Fruit fly (Drosophila melanogaster) whole organism, embryonic: ENCODE measurements around the gene ps.
A peak's percentile ranks its signal among the peaks of the same experiment; 100 is the strongest.

Experiments
- Abd-B ChIP-seq: fragments of 200-800 bp; sonication (Bioruptor generic); optimal IDR thresholded peaks from 2 replicates; lab custom pipeline; 2018; ENCODE audit warnings: missing biosample characterization, mild to moderate bottlenecking, missing genetic modification characterization, moderate library complexity
- Atf-2 ChIP-seq: fragments of 200-800 bp; sonication (Bioruptor generic); optimal IDR thresholded peaks from 2 replicates; lab custom pipeline; 2016; ENCODE audit warnings: missing biosample characterization, missing genetic modification characterization
- CG11560 ChIP-seq: fragments of 200-800 bp; sonication (Bioruptor generic); IDR thresholded peaks from 3 replicates; pipeline ENCODE4 v1.3.6; 2022; ENCODE audit warnings: missing biosample characterization, missing genetic modification characterization
- CG12071 ChIP-seq: fragments of 200-800 bp; sonication (Bioruptor generic); optimal IDR thresholded peaks from 3 replicates; lab custom pipeline; 2018; ENCODE audit warnings: missing biosample characterization, mild to moderate bottlenecking, missing genetic modification characterization
- CG13424 ChIP-seq: fragments of 200-800 bp; sonication (Bioruptor generic); optimal IDR thresholded peaks from 2 replicates; lab custom pipeline; 2019; ENCODE audit warnings: missing biosample characterization, mild to moderate bottlenecking, missing genetic modification characterization, moderate library complexity
- CG13775 ChIP-seq: fragments of 200-800 bp; sonication (Bioruptor generic); optimal IDR thresholded peaks from 3 replicates; lab custom pipeline; 2017; ENCODE audit warnings: missing biosample characterization, mild to moderate bottlenecking, missing genetic modification characterization
- CG14050 ChIP-seq: fragments of 200-800 bp; sonication (Bioruptor generic); IDR thresholded peaks from 3 replicates; pipeline ENCODE4 v1.3.6; 2022; ENCODE audit warnings: missing biosample characterization, missing genetic modification characterization
- CG14441 ChIP-seq: fragments of 200-800 bp; sonication (Bioruptor generic); IDR thresholded peaks from 2 replicates; pipeline ENCODE4 v1.3.6; 2022; ENCODE audit warnings: missing biosample characterization, missing genetic modification characterization
- CG14710 ChIP-seq: fragments of 200-800 bp; sonication (Bioruptor generic); optimal IDR thresholded peaks from 3 replicates; lab custom pipeline; 2019; ENCODE audit warnings: missing biosample characterization, mild to moderate bottlenecking, missing genetic modification characterization, moderate library complexity
- CG15269 ChIP-seq: fragments of 200-800 bp; sonication (Bioruptor generic); optimal IDR thresholded peaks from 2 replicates; lab custom pipeline; 2018; ENCODE audit warnings: missing biosample characterization, mild to moderate bottlenecking, missing genetic modification characterization, moderate library complexity
- CG15696 ChIP-seq: fragments of 200-800 bp; sonication (Bioruptor generic); optimal IDR thresholded peaks from 2 replicates; lab custom pipeline; 2019; ENCODE audit warnings: missing biosample characterization, mild to moderate bottlenecking, missing genetic modification characterization, moderate library complexity
- CG18262 ChIP-seq: fragments of 200-800 bp; optimal IDR thresholded peaks from 3 replicates; lab custom pipeline; 2019; ENCODE audit warnings: missing biosample characterization, mild to moderate bottlenecking, missing genetic modification characterization, moderate library complexity
- CG18619 ChIP-seq: fragments of 200-800 bp; sonication (Bioruptor generic); optimal IDR thresholded peaks from 3 replicates; lab custom pipeline; 2017; ENCODE audit warnings: missing biosample characterization, mild to moderate bottlenecking, missing genetic modification characterization
- CG18764 ChIP-seq: fragments of 200-800 bp; sonication (Bioruptor generic); optimal IDR thresholded peaks from 3 replicates; lab custom pipeline; 2016; ENCODE audit warnings: missing biosample characterization, missing genetic modification characterization
- CG3163 ChIP-seq: fragments of 200-800 bp; sonication (Bioruptor generic); optimal IDR thresholded peaks from 3 replicates; lab custom pipeline; 2016; ENCODE audit warnings: missing biosample characterization, missing genetic modification characterization
- CG4328 ChIP-seq: fragments of 200-800 bp; sonication (Bioruptor generic); optimal IDR thresholded peaks from 3 replicates; lab custom pipeline; 2017; ENCODE audit warnings: missing biosample characterization, missing genetic modification reagents, missing genetic modification characterization
- CG5180 ChIP-seq: fragments of 200-800 bp; sonication (Bioruptor generic); optimal IDR thresholded peaks from 3 replicates; lab custom pipeline; 2017; ENCODE audit warnings: missing biosample characterization, missing genetic modification characterization, mild to moderate bottlenecking, moderate library complexity, missing genetic modification reagents
- CG5245 ChIP-seq: fragments of 200-800 bp; sonication (Bioruptor generic); optimal IDR thresholded peaks from 3 replicates; lab custom pipeline; 2016; ENCODE audit warnings: missing biosample characterization, missing genetic modification characterization
- CG6654 ChIP-seq: fragments of 200-800 bp; sonication (Bioruptor generic); optimal IDR thresholded peaks from 2 replicates; lab custom pipeline; 2017; ENCODE audit warnings: missing biosample characterization, mild to moderate bottlenecking, missing genetic modification characterization
- CG6689 ChIP-seq: fragments of 200-800 bp; sonication (Bioruptor generic); IDR thresholded peaks from 2 replicates; pipeline ENCODE4 v1.3.6; 2022; ENCODE audit warnings: missing biosample characterization, missing genetic modification characterization
- CG9876 ChIP-seq: fragments of 200-800 bp; sonication (Bioruptor generic); optimal IDR thresholded peaks from 2 replicates; lab custom pipeline; 2016; ENCODE audit warnings: missing biosample characterization, missing genetic modification characterization
- CHES-1-like ChIP-seq: fragments of 200-800 bp; sonication (Bioruptor generic); optimal IDR thresholded peaks from 2 replicates; lab custom pipeline; 2016; ENCODE audit warnings: missing biosample characterization, missing genetic modification characterization
- D19B ChIP-seq: fragments of 200-800 bp; sonication (Bioruptor generic); optimal IDR thresholded peaks from 2 replicates; lab custom pipeline; 2017; ENCODE audit warnings: missing biosample characterization, mild to moderate bottlenecking, missing genetic modification characterization
- Deaf1 ChIP-seq: fragments of 200-800 bp; optimal IDR thresholded peaks from 3 replicates; lab custom pipeline; 2019; ENCODE audit warnings: missing biosample characterization, mild to moderate bottlenecking, missing genetic modification characterization, moderate library complexity
- Gsc ChIP-seq: fragments of 200-800 bp; sonication (Bioruptor generic); IDR thresholded peaks from 2 replicates; pipeline ENCODE4 v1.3.6; 2022; ENCODE audit warnings: missing biosample characterization, missing genetic modification characterization
- HLH3B ChIP-seq: fragments of 200-800 bp; sonication (Bioruptor generic); IDR thresholded peaks from 2 replicates; pipeline ENCODE4 v1.3.6; 2022; ENCODE audit warnings: missing biosample characterization, missing genetic modification characterization
- Lhr ChIP-seq: fragments of 200-800 bp; sonication (Bioruptor generic); optimal IDR thresholded peaks from 3 replicates; lab custom pipeline; 2017; ENCODE audit warnings: mild to moderate bottlenecking, missing biosample characterization, missing genetic modification reagents, missing genetic modification characterization
- Lpt ChIP-seq: fragments of >200 bp; optimal IDR thresholded peaks from 2 replicates; lab custom pipeline; 2018; ENCODE audit warnings: missing biosample characterization, missing genetic modification characterization
- Meics ChIP-seq: fragments of 200-800 bp; sonication (Bioruptor generic); optimal IDR thresholded peaks from 2 replicates; lab custom pipeline; 2017; ENCODE audit warnings: missing biosample characterization, mild to moderate bottlenecking, missing genetic modification characterization
- Mes4 ChIP-seq: fragments of 200-800 bp; sonication (Bioruptor generic); optimal IDR thresholded peaks from 2 replicates; lab custom pipeline; 2016; ENCODE audit warnings: missing biosample characterization, missing genetic modification characterization
- NC2α ChIP-seq: fragments of 200-800 bp; sonication (Bioruptor generic); optimal IDR thresholded peaks from 2 replicates; lab custom pipeline; 2016; ENCODE audit warnings: missing biosample characterization, missing genetic modification characterization
- PHDP ChIP-seq: fragments of 200-800 bp; sonication (Bioruptor generic); optimal IDR thresholded peaks from 3 replicates; lab custom pipeline; 2018; ENCODE audit warnings: missing biosample characterization, mild to moderate bottlenecking, missing genetic modification characterization, moderate library complexity
- Spps ChIP-seq: fragments of 200-800 bp; sonication (Bioruptor generic); optimal IDR thresholded peaks from 2 replicates; lab custom pipeline; 2018; ENCODE audit warnings: missing biosample characterization, mild to moderate bottlenecking, missing genetic modification characterization
- Sry-β ChIP-seq: fragments of 200-800 bp; sonication (Bioruptor generic); optimal IDR thresholded peaks from 2 replicates; lab custom pipeline; 2018; ENCODE audit warnings: missing biosample characterization, mild to moderate bottlenecking, missing genetic modification characterization, moderate library complexity
- Tbp ChIP-seq: fragments of >200 bp; optimal IDR thresholded peaks from 2 replicates; lab custom pipeline; 2018; ENCODE audit warnings: missing biosample characterization, missing genetic modification characterization
- ash1 ChIP-seq: fragments of 200-800 bp; sonication (Bioruptor generic); optimal IDR thresholded peaks from 2 replicates; lab custom pipeline; 2018; ENCODE audit warnings: missing biosample characterization, mild to moderate bottlenecking, missing genetic modification characterization
- bab2 ChIP-seq: fragments of 200-800 bp; sonication (Bioruptor generic); optimal IDR thresholded peaks from 2 replicates; lab custom pipeline; 2016; ENCODE audit warnings: missing biosample characterization, missing genetic modification characterization
- chif ChIP-seq, 2 experiments: fragments of 200-800 bp; sonication (Bioruptor generic); optimal IDR thresholded peaks; 3 replicates each; lab custom pipeline; 2016; ENCODE audit warnings: missing biosample characterization in 2 of 2, missing genetic modification characterization in 2 of 2
- croc ChIP-seq: fragments of 200-800 bp; sonication (Bioruptor generic); conservative IDR thresholded peaks from 3 replicates; pipeline ENCODE4 v1.3.6; 2022; ENCODE audit warnings: missing biosample characterization, missing genetic modification characterization
- emc ChIP-seq: fragments of 200-800 bp; sonication (Bioruptor generic); optimal IDR thresholded peaks from 2 replicates; lab custom pipeline; 2016; ENCODE audit warnings: missing biosample characterization, missing genetic modification characterization
- eyg ChIP-seq: fragments of 200-800 bp; sonication (Bioruptor generic); optimal IDR thresholded peaks from 3 replicates; lab custom pipeline; 2016; ENCODE audit warnings: missing biosample characterization, missing genetic modification characterization
- grn ChIP-seq: fragments of 200-800 bp; sonication (Bioruptor generic); optimal IDR thresholded peaks from 3 replicates; lab custom pipeline; 2017; ENCODE audit warnings: missing biosample characterization, missing genetic modification characterization
- gsb-n ChIP-seq: fragments of 200-800 bp; sonication (Bioruptor generic); optimal IDR thresholded peaks from 3 replicates; lab custom pipeline; 2018; ENCODE audit warnings: missing biosample characterization, mild to moderate bottlenecking, missing genetic modification characterization
- her ChIP-seq: fragments of 200-800 bp; sonication (Bioruptor generic); optimal IDR thresholded peaks from 2 replicates; lab custom pipeline; 2016; ENCODE audit warnings: missing biosample characterization, missing genetic modification characterization
- kni ChIP-seq: fragments of 200-800 bp; sonication (Bioruptor generic); optimal IDR thresholded peaks from 3 replicates; lab custom pipeline; 2017; ENCODE audit warnings: mild to moderate bottlenecking, missing biosample characterization, missing genetic modification reagents, missing genetic modification characterization
- nom ChIP-seq: fragments of 200-800 bp; sonication (Bioruptor generic); optimal IDR thresholded peaks from 2 replicates; lab custom pipeline; 2017; ENCODE audit warnings: missing biosample characterization, missing genetic modification characterization, mild to moderate bottlenecking, moderate library complexity, missing genetic modification reagents
- pzg ChIP-seq: fragments of 200-800 bp; sonication (Bioruptor generic); optimal IDR thresholded peaks from 3 replicates; lab custom pipeline; 2018; ENCODE audit warnings: missing biosample characterization, mild to moderate bottlenecking, missing genetic modification characterization, moderate library complexity
- vvl ChIP-seq: fragments of 200-800 bp; sonication (Bioruptor generic); IDR thresholded peaks from 2 replicates; pipeline ENCODE4 v1.3.6; 2022; ENCODE audit warnings: missing biosample characterization, missing genetic modification characterization
- yki ChIP-seq: fragments of >200 bp; optimal IDR thresholded peaks from 3 replicates; lab custom pipeline; 2018

The ps gene

DNA sequence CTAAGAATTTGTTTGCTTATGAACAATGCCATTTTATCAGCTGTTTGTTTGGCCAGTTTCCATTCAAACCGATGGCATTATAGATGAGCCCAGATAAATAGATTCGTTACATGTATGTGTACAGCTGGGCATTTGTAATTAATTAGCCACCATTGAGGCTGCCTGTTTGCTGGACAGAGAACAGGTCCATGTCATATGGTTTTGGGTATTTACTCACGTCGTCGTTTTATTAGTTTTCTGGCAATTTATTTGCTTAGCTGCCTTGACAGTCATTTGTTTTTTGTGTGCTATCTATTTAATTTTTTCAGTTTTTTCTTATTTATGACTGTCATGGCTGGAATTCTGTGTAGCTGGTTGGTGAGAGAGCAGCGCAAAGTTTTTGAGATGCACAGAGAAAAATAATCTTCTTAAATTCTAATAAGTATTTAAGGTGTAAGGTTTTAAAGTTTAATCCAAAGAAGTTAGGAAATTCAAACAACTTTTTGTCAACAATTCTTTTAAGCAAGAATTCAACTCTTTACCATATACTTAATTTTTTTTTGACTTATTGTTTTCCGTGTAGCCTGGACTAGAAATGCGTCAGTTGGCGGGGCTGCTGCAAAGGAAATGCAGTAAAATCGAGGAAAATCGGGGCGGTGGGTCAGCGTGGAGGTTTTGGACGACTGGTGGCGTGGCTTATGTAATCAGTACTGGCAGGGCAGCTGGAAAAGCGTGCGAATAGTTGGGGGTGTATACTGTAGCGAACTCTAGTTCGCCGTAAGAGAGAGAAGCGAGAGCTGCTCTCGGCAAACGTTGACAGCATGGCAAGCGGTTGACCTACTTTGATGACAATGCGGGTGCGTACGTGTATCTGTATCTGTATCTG, 17.0 kb downstream of the ps start (continued):
- peak; percentile 57 for TF ChIP-seq CG6654 (GFP tag; lab: Kevin White, UChicago)
- TF ChIP-seq Mes4 (GFP tag; lab: Kevin White, UChicago): peak; percentile 40
- peak; percentile 75 for TF ChIP-seq gsb-n
- peak; percentile 44 for TF ChIP-seq CG3163
- peak; percentile 86 for TF ChIP-seq bab2 (GFP tag; lab: Kevin White, UChicago)
- TF ChIP-seq CG6689 (GFP tag; lab: Robert Waterston, UW): peak; percentile 88
- peak; percentile 74 for TF ChIP-seq CHES-1-like
- peak; percentile 73 for TF ChIP-seq HLH3B (GFP tag; lab: Robert Waterston, UW)
- peak; percentile 79 for TF ChIP-seq CG18619 (GFP tag; lab: Kevin White, UChicago)
- peak; percentile 92 for TF ChIP-seq PHDP
- peak; percentile 92 for TF ChIP-seq CG15269 (tag; lab: Kevin White, UChicago)
- peak; percentile 66 for TF ChIP-seq Deaf1 (tag; lab: Kevin White, UChicago)
- TF ChIP-seq CG9876 (GFP tag; lab: Kevin White, UChicago): peak; percentile 19
- TF ChIP-seq vvl (GFP tag; lab: Robert Waterston, UW): peak; percentile 95
- peak; percentile 69 for TF ChIP-seq CG5180 (GFP tag; lab: Kevin White, UChicago)
- peak; percentile 69 for TF ChIP-seq emc (GFP tag; lab: Kevin White, UChicago)
- peak; percentile 60 for TF ChIP-seq D19B (GFP tag; lab: Kevin White, UChicago)
- peak; percentile 67 for TF ChIP-seq Atf-2
- peak; percentile 49 for TF ChIP-seq NC2α (GFP tag; lab: Kevin White, UChicago)
- TF ChIP-seq Lhr (GFP tag; lab: Kevin White, UChicago): peak; percentile 38
- peak; percentile 61 for TF ChIP-seq CG12071 (GFP tag; lab: Kevin White, UChicago)
- peak; percentile 78 to 80 for TF ChIP-seq chif (GFP tag; optimal IDR thresholded peaks at IDR 0.05; lab: Kevin White, UChicago)
- peak; percentile 90 for TF ChIP-seq CG14441
- peak; percentile 17; the same call in 1 of the 3 replicates for TF ChIP-seq CG11560 (tag; lab: Robert Waterston, UW)
- TF ChIP-seq Sry-β (GFP tag; lab: Kevin White, UChicago): no peak
- TF ChIP-seq croc: peak; percentile 58; the same call in 2 of the 3 replicates
- peak; percentile 77 for TF ChIP-seq Abd-B (GFP tag; lab: Kevin White, UChicago)
- peak; percentile 35 for TF ChIP-seq grn (GFP tag; lab: Kevin White, UChicago)
- TF ChIP-seq CG15696 (tag; lab: Kevin White, UChicago): peak; percentile 59
- no peak for TF ChIP-seq yki (lab: Kevin White, UChicago)
- peak; percentile 71 for TF ChIP-seq CG5245
- TF ChIP-seq Gsc (GFP tag; lab: Robert Waterston, UW): no peak; the same call in 1 of the 2 replicates
- TF ChIP-seq CG14710 (tag; lab: Kevin White, UChicago): peak; percentile 67
- TF ChIP-seq pzg (GFP tag; lab: Kevin White, UChicago): no peak
- TF ChIP-seq nom (GFP tag; lab: Kevin White, UChicago): no peak
- TF ChIP-seq Meics: peak; percentile 89
- TF ChIP-seq CG14050 (GFP tag; lab: Robert Waterston, UW): peak; percentile 83
- peak; percentile 67 for TF ChIP-seq eyg (GFP tag; lab: Kevin White, UChicago)
- TF ChIP-seq CG13775 (GFP tag; lab: Kevin White, UChicago): peak; percentile 76
- TF ChIP-seq Tbp: no peak
- TF ChIP-seq CG4328 (GFP tag; lab: Kevin White, UChicago): peak; percentile 31
- TF ChIP-seq her (GFP tag; lab: Kevin White, UChicago): peak; percentile 65
- TF ChIP-seq Lpt (GFP tag; lab: Kevin White, UChicago): no peak
- peak; percentile 50 for TF ChIP-seq Spps
- TF ChIP-seq CG13424: peak; percentile 87
- no peak for TF ChIP-seq ash1 (GFP tag; lab: Kevin White, UChicago)
- TF ChIP-seq kni: no peak
- peak; percentile 68 for TF ChIP-seq CG18764 (GFP tag; lab: Kevin White, UChicago)
- TF ChIP-seq CG18262: peak; percentile 85
